Fruit fly (Drosophila melanogaster) whole organism: ENCODE results near the gene CG11384.

ENCODE experiments used
- CG8478 ChIP-seq: fragments of >200 bp; optimal IDR thresholded peaks from 2 replicates; lab custom pipeline; 2018; ENCODE audit warnings: inconsistent platforms
- EcR ChIP-seq, 2 experiments: fragments of >200 bp; optimal IDR thresholded peaks; 2 replicates each; lab custom pipeline; 2017; ENCODE audit warnings: missing biosample characterization in 2 of 2, missing genetic modification characterization in 2 of 2, missing genetic modification reagents in 2 of 2
- pan ChIP-seq: fragments of >200 bp; optimal IDR thresholded peaks from 2 replicates; lab custom pipeline; 2017
- psq ChIP-seq: fragments of >200 bp; optimal IDR thresholded peaks from 2 replicates; lab custom pipeline; 2017
- usp ChIP-seq: fragments of >200 bp; optimal IDR thresholded peaks from 2 replicates; lab custom pipeline; 2017; ENCODE audit warnings: missing biosample characterization, missing genetic modification characterization, mixed read lengths

DNA sequence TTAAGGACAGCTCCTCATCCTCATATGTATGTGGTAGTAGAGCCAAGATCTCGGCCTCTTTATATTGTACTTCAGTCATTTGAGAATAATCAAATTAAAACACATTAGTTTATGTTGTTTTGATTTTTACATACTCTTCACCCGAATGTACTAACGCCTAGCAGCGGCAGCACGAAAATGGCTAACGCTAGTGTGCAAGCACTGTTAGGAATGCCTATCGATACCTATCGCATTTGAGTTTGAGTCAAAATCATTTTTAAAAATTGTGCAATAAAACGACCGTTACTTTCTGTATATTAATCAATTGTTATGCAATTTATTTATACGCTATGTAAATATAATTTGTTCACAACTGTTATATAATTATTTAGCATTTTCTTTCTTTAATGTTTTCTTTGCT is 39.2 kb upstream of the CG11384 start, which contains the start of gene CG11398:
- TF ChIP-seq EcR (GFP tag; optimal IDR thresholded peaks at IDR 0.05; lab: Kevin White, UChicago) (no peak), pan (no peak), psq (lab: Kevin White, UChicago) (no peak), CG8478 (lab: Kevin White, UChicago) (no peak), usp (no peak)
